Worm (Caenorhabditis elegans) whole organism, L2 larva: Measurements from ENCODE around the gene fbxa-206.
"Not testable (repeated sequence)": the region's sequence is repeated elsewhere in the genome, so short reads cannot be mapped to it uniquely, and the experiment has no call there.

Source experiments
- C34F6.9 ChIP-seq: fragments of 150-350 bp; optimal IDR thresholded peaks from 2 replicates; lab custom pipeline; 2014; ENCODE audit warnings: missing biosample characterization, missing genetic modification characterization
- F13H6.1 ChIP-seq: sonication (generic microtip); optimal IDR thresholded peaks from 2 replicates; lab custom pipeline; 2016; ENCODE audit warnings: missing genetic modification characterization, missing compliant biosample characterization
- R02D3.7 ChIP-seq: fragments of 150-350 bp; optimal IDR thresholded peaks from 2 replicates; lab custom pipeline; 2014; ENCODE audit warnings: missing biosample characterization, missing genetic modification characterization
- alr-1 ChIP-seq: fragments of 150-350 bp; optimal IDR thresholded peaks from 2 replicates; lab custom pipeline; 2014; ENCODE audit warnings: missing biosample characterization, missing genetic modification characterization
- aly-2 ChIP-seq: fragments of 150-350 bp; optimal IDR thresholded peaks from 2 replicates; lab custom pipeline; 2014; ENCODE audit warnings: missing biosample characterization, missing genetic modification characterization
- ama-1 ChIP-seq: fragments of 150-350 bp; optimal IDR thresholded peaks from 2 replicates; lab custom pipeline; 2018; ENCODE audit warnings: inconsistent platforms
- ceh-82 ChIP-seq: fragments of 150-350 bp; optimal IDR thresholded peaks from 2 replicates; lab custom pipeline; 2014; ENCODE audit warnings: missing biosample characterization, missing genetic modification characterization
- crh-2 ChIP-seq: sonication (generic microtip); optimal IDR thresholded peaks from 2 replicates; lab custom pipeline; 2017; ENCODE audit warnings: missing biosample characterization, missing genetic modification characterization
- dmd-4 ChIP-seq: sonication (generic microtip); optimal IDR thresholded peaks from 2 replicates; lab custom pipeline; 2017; ENCODE audit warnings: missing biosample characterization, missing genetic modification characterization
- egl-27 ChIP-seq: sonication (generic microtip); optimal IDR thresholded peaks from 3 replicates; lab custom pipeline; 2017; ENCODE audit warnings: missing biosample characterization, missing genetic modification reagents, missing genetic modification characterization
- fos-1 ChIP-seq: fragments of 150-350 bp; optimal IDR thresholded peaks from 2 replicates; lab custom pipeline; 2014; ENCODE audit warnings: missing biosample characterization, missing genetic modification characterization
- gmeb-1 ChIP-seq: fragments of 150-350 bp; optimal IDR thresholded peaks from 2 replicates; lab custom pipeline; 2014; ENCODE audit warnings: missing biosample characterization, missing genetic modification characterization
- lin-11 ChIP-seq: fragments of 150-350 bp; sonication (generic microtip); optimal IDR thresholded peaks from 2 replicates; lab custom pipeline; 2014; ENCODE audit warnings: missing biosample characterization, missing genetic modification characterization, inconsistent platforms, mixed read lengths
- lin-13 ChIP-seq: fragments of 150-350 bp; optimal IDR thresholded peaks from 2 replicates; lab custom pipeline; 2014; ENCODE audit warnings: missing biosample characterization, missing genetic modification reagents, missing genetic modification characterization
- lin-39 ChIP-seq: fragments of 150-350 bp; optimal IDR thresholded peaks from 2 replicates; lab custom pipeline; 2014; ENCODE audit warnings: missing biosample characterization, missing genetic modification reagents, missing genetic modification characterization
- lsy-2 ChIP-seq, 2 experiments: fragments of 150-350 bp in 1 of 2; sonication (generic microtip) in 1 of 2; optimal IDR thresholded peaks; 2 replicates each; lab custom pipeline; 2014 to 2017; ENCODE audit warnings: missing biosample characterization in 2 of 2, missing genetic modification characterization in 2 of 2
- mab-5 ChIP-seq: fragments of 150-350 bp; optimal IDR thresholded peaks from 2 replicates; lab custom pipeline; 2014; ENCODE audit warnings: missing biosample characterization, missing genetic modification characterization
- mbf-1 ChIP-seq: sonication (generic microtip); optimal IDR thresholded peaks from 2 replicates; lab custom pipeline; 2017; ENCODE audit warnings: missing biosample characterization, missing genetic modification characterization
- mdl-1 ChIP-seq, 2 experiments: fragments of 150-350 bp in 1 of 2; sonication (generic microtip) in 1 of 2; optimal IDR thresholded peaks; 2 replicates each; lab custom pipeline; 2017; ENCODE audit warnings: missing biosample characterization in 2 of 2, missing genetic modification characterization in 2 of 2
- nhr-11 ChIP-seq: fragments of 150-350 bp; optimal IDR thresholded peaks from 2 replicates; lab custom pipeline; 2014; ENCODE audit warnings: missing biosample characterization, missing genetic modification characterization
- nhr-129 ChIP-seq: fragments of 150-350 bp; optimal IDR thresholded peaks from 2 replicates; lab custom pipeline; 2014; ENCODE audit warnings: missing biosample characterization, missing genetic modification characterization
- nhr-237 ChIP-seq: fragments of 150-350 bp; optimal IDR thresholded peaks from 2 replicates; lab custom pipeline; 2014; ENCODE audit warnings: missing biosample characterization, missing genetic modification characterization
- nhr-25 ChIP-seq: fragments of 150-350 bp; sonication (generic microtip); optimal IDR thresholded peaks from 3 replicates; lab custom pipeline; 2014; ENCODE audit warnings: missing biosample characterization, missing genetic modification characterization
- nhr-77 ChIP-seq: fragments of 150-350 bp; optimal IDR thresholded peaks from 2 replicates; lab custom pipeline; 2014; ENCODE audit warnings: missing biosample characterization, missing genetic modification characterization
- peb-1 ChIP-seq: fragments of 150-350 bp; optimal IDR thresholded peaks from 2 replicates; lab custom pipeline; 2014; ENCODE audit warnings: missing biosample characterization, missing genetic modification characterization
- sma-3 ChIP-seq: sonication (generic microtip); optimal IDR thresholded peaks from 2 replicates; lab custom pipeline; 2016; ENCODE audit warnings: missing genetic modification reagents, missing genetic modification characterization, missing compliant biosample characterization
- sma-9 ChIP-seq, 2 experiments: fragments of 150-350 bp in 1 of 2; sonication (generic microtip) in 1 of 2; optimal IDR thresholded peaks; 2 replicates each; lab custom pipeline; 2014 to 2016; ENCODE audit warnings: missing genetic modification characterization in 2 of 2, mild to moderate bottlenecking in 1 of 2, missing biosample characterization in 1 of 2, missing compliant biosample characterization in 1 of 2, missing genetic modification reagents in 1 of 2, moderate library complexity in 1 of 2
- snpc-4 ChIP-seq: fragments of 150-350 bp; optimal IDR thresholded peaks from 2 replicates; lab custom pipeline; 2014; ENCODE audit warnings: missing biosample characterization, missing genetic modification characterization
- unc-39 ChIP-seq: fragments of 150-350 bp; optimal IDR thresholded peaks from 2 replicates; lab custom pipeline; 2014; ENCODE audit warnings: missing biosample characterization, missing genetic modification characterization
- unc-55 ChIP-seq: fragments of 150-350 bp; sonication (generic microtip); optimal IDR thresholded peaks from 3 replicates; lab custom pipeline; 2014; ENCODE audit warnings: missing biosample characterization, missing genetic modification reagents, missing genetic modification characterization
- unc-62 ChIP-seq: fragments of 150-350 bp; optimal IDR thresholded peaks from 2 replicates; lab custom pipeline; 2014; ENCODE audit warnings: missing biosample characterization, missing genetic modification reagents, missing genetic modification characterization
- zag-1 ChIP-seq: fragments of 150-350 bp; optimal IDR thresholded peaks from 2 replicates; lab custom pipeline; 2014; ENCODE audit warnings: missing biosample characterization, missing genetic modification characterization
- ztf-4 ChIP-seq: fragments of 150-350 bp; optimal IDR thresholded peaks from 2 replicates; lab custom pipeline; 2014; ENCODE audit warnings: missing biosample characterization, missing genetic modification characterization

Gene fbxa-206

ce11 chrV:16958975-16959374, 40.7 kb upstream of the fbxa-206 start:
- TF ChIP-seq lin-11 (no peak), lsy-2 (tag; optimal IDR thresholded peaks at IDR 0.05; lab: Kevin White, UChicago) (no peak), ceh-82 (tag; lab: Kevin White, UChicago) (no peak), mab-5 (tag; lab: Kevin White, UChicago) (no peak), lin-39 (no peak), R02D3.7 (no peak), unc-62 (GFP tag; lab: Kevin White, UChicago) (no peak), F13H6.1 (tag; lab: Kevin White, UChicago) (no peak), sma-3 (GFP tag; lab: Kevin White, UChicago) (no peak), alr-1 (tag; lab: Kevin White, UChicago) (no peak), egl-27 (tag; lab: Kevin White, UChicago) (no peak), peb-1 (tag; lab: Kevin White, UChicago) (no peak), ama-1 (lab: Kevin White, UChicago) (no peak), nhr-237 (tag; lab: Kevin White, UChicago) (no peak), dmd-4 (tag; lab: Kevin White, UChicago) (no peak), unc-55 (GFP tag; lab: Kevin White, UChicago) (no peak), sma-9 (GFP tag; optimal IDR thresholded peaks at IDR 0.05; lab: Kevin White, UChicago) (no peak), sma-9 (tag; optimal IDR thresholded peaks at IDR 0.05; lab: Kevin White, UChicago) (no peak), mdl-1 (tag; optimal IDR thresholded peaks at IDR 0.05; lab: Kevin White, UChicago) (no peak), mbf-1 (tag; lab: Kevin White, UChicago) (no peak), crh-2 (tag; lab: Kevin White, UChicago) (no peak)
- TF ChIP-seq, all 48 proteins: peak for 0

- TF ChIP-seq egl-27 (tag; lab: Kevin White, UChicago) (no peak), gmeb-1 (tag; lab: Kevin White, UChicago) (no peak), dmd-4 (tag; lab: Kevin White, UChicago) (no peak), F13H6.1 (tag; lab: Kevin White, UChicago) (no peak), aly-2 (tag; lab: Kevin White, UChicago) (no peak), C34F6.9 (tag; lab: Kevin White, UChicago) (no peak), snpc-4 (tag; lab: Kevin White, UChicago) (no peak), nhr-129 (tag; lab: Kevin White, UChicago) (no peak), mdl-1 (tag; optimal IDR thresholded peaks at IDR 0.05; lab: Kevin White, UChicago) (no peak), ama-1 (lab: Kevin White, UChicago) (no peak), nhr-77 (tag; lab: Kevin White, UChicago) (no peak), lin-11 (no peak)
- TF ChIP-seq, all 48 proteins: peak for 0
Measured at ce11 chrV:16956229-16956628, 38.0 kb upstream of the fbxa-206 start, which contains the start of gene clec-239. clec-239 (plus strand) TSS chrV:16956529.

ce11 chrV:16954766-16955165, 36.5 kb upstream of the fbxa-206 start, which contains the start of gene srh-206:
srh-206 (minus strand) TSS chrV:16954866.
- no peak for TF ChIP-seq zag-1 (tag; lab: Kevin White, UChicago)
- TF ChIP-seq, all 48 proteins: peak for 0

- TF ChIP-seq nhr-77 (tag; lab: Kevin White, UChicago) (no peak), nhr-25 (tag; lab: Kevin White, UChicago) (no peak), lsy-2 (tag; optimal IDR thresholded peaks at IDR 0.05; lab: Kevin White, UChicago) (no peak), lin-13 (no peak), dmd-4 (tag; lab: Kevin White, UChicago) (no peak)
Measured at ce11 chrV:16951504-16951903, 33.2 kb upstream of the fbxa-206 start, which contains the start of gene clec-238. clec-238 (plus strand) TSS chrV:16951804.

- no peak for TF ChIP-seq R02D3.7
- TF ChIP-seq ceh-82 (tag; lab: Kevin White, UChicago): no peak
- no peak for TF ChIP-seq sma-3 (GFP tag; lab: Kevin White, UChicago)
- no peak for TF ChIP-seq lin-13
- TF ChIP-seq lsy-2 (tag; optimal IDR thresholded peaks at IDR 0.05; lab: Kevin White, UChicago): no peak
- TF ChIP-seq aly-2 (tag; lab: Kevin White, UChicago): no peak
- no peak for TF ChIP-seq fos-1 (tag; lab: Kevin White, UChicago)
- no peak for TF ChIP-seq unc-39
- TF ChIP-seq, all 48 proteins: peak for 0
Measured at ce11 chrV:16950036-16950435, 31.8 kb upstream of the fbxa-206 start.

ce11 chrV:16949609-16950008, 31.3 kb upstream of the fbxa-206 start, which contains the start of gene fbxa-111:
fbxa-111 (minus strand) TSS chrV:16949709.
- not testable (repeated sequence) for TF ChIP-seq ztf-4; nhr-11 (tag; lab: Kevin White, UChicago); sma-9 (GFP tag; optimal IDR thresholded peaks at IDR 0.05; lab: Kevin White, UChicago); sma-9 (tag; optimal IDR thresholded peaks at IDR 0.05; lab: Kevin White, UChicago)
